Fruit fly (Drosophila melanogaster): ENCODE results near the gene CG15484.

DNA sequence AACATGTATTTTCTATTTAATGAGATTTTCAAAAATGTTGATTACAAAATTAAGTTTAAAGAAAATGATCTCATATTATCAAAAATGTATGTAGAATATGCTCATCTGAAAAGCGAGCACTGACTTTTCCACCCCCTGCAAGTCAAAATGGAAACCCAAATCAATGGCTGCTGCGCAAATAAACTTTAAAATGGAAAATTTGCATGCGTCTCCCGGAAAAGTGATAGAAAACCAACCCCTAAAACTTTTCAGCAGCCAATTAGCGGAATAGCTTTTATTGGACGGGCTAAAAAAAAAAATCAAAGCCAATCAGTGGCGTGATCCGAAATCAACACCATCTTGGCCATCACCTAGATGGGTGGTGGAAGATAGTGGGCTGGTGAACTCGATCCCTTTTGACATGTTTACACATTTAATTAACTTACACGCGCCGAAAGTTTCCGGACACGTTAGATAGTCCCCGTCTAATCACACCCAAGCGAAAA, 18.2 kb downstream of the CG15484 start:
- TF ChIP-seq CG3032 (tag; optimal IDR thresholded peaks at IDR 0.05) (no peak), CG15336 (GFP tag; IDR thresholded peaks at IDR 0.05) (no peak), spab (GFP tag; optimal IDR thresholded peaks at IDR 0.05) (no peak), net (GFP tag; optimal IDR thresholded peaks at IDR 0.05) (no peak), Hr39 (GFP tag; optimal IDR thresholded peaks at IDR 0.05) (no peak), Eip93F (GFP tag; optimal IDR thresholded peaks at IDR 0.05) (no peak), Gug (GFP tag; IDR thresholded peaks at IDR 0.05) (no peak), salr (GFP tag; optimal IDR thresholded peaks at IDR 0.05) (no peak), Met (GFP tag; optimal IDR thresholded peaks at IDR 0.05) (no peak), Sox102F (GFP tag; optimal IDR thresholded peaks at IDR 0.05) (no peak), CG8119 (GFP tag; IDR thresholded peaks at IDR 0.05) (no peak), CG6163 (GFP tag; IDR thresholded peaks at IDR 0.05) (no peak), Eip78C (GFP tag) (no peak)

Measured in whole organism, prepupa.